Worm (Caenorhabditis elegans): Measurements from ENCODE around the gene lipl-1.

ce11 chrV:12954261-12954660 lies 34.5 kb downstream of the lipl-1 start:
- TF ChIP-seq flt-1 (GFP tag; IDR thresholded peaks at IDR 0.05) (no peak), ztf-29 (GFP tag; IDR thresholded peaks at IDR 0.05) (no peak), ztf-23 (GFP tag; IDR thresholded peaks at IDR 0.05) (no peak), tab-1 (GFP tag; IDR thresholded peaks at IDR 0.05) (no peak), T22C8.4 (GFP tag; IDR thresholded peaks at IDR 0.05) (no peak), klf-2 (GFP tag; conservative IDR thresholded peaks at IDR 0.05) (no peak), cog-1 (tag; optimal IDR thresholded peaks at IDR 0.05) (no peak), ref-1 (GFP tag; conservative IDR thresholded peaks at IDR 0.05) (no peak)
